Fruit fly (Drosophila melanogaster) whole organism, embryonic: Measurements from ENCODE around the gene CG42540.

ENCODE experiments used
- Awh ChIP-seq: fragments of 200-800 bp; sonication (Bioruptor generic); IDR thresholded peaks from 2 replicates; pipeline ENCODE4, ENCODE4 v1.3.6; 2022; ENCODE audit warnings: missing biosample characterization, missing genetic modification characterization
- BEAF-32 ChIP-seq: fragments of 200-800 bp; sonication (Bioruptor generic); optimal IDR thresholded peaks from 3 replicates; lab custom pipeline; 2017; ENCODE audit warnings: missing biosample characterization, missing genetic modification characterization, mild to moderate bottlenecking, moderate library complexity, missing genetic modification reagents
- Bgb ChIP-seq: fragments of 200-800 bp; sonication (Bioruptor generic); IDR thresholded peaks from 2 replicates; pipeline ENCODE4 v1.3.6; 2022; ENCODE audit warnings: missing biosample characterization, missing genetic modification characterization; ENCODE audit not compliant: partially characterized antibody
- CG12155 ChIP-seq: fragments of 200-800 bp; sonication (Bioruptor generic); optimal IDR thresholded peaks from 3 replicates; lab custom pipeline; 2016; ENCODE audit warnings: missing biosample characterization, missing genetic modification characterization
- CG13775 ChIP-seq: fragments of 200-800 bp; sonication (Bioruptor generic); optimal IDR thresholded peaks from 3 replicates; lab custom pipeline; 2017; ENCODE audit warnings: missing biosample characterization, mild to moderate bottlenecking, missing genetic modification characterization
- CG16779 ChIP-seq: fragments of 200-800 bp; sonication (Bioruptor generic); IDR thresholded peaks from 2 replicates; pipeline ENCODE4 v1.3.6; 2022; ENCODE audit warnings: missing biosample characterization, missing genetic modification characterization
- CG17912 ChIP-seq: fragments of 200-800 bp; sonication (Bioruptor generic); optimal IDR thresholded peaks from 2 replicates; lab custom pipeline; 2018; ENCODE audit warnings: missing biosample characterization, mild to moderate bottlenecking, missing genetic modification characterization
- CG2202 ChIP-seq: fragments of 200-800 bp; sonication (Bioruptor generic); optimal IDR thresholded peaks from 2 replicates; lab custom pipeline; 2018; ENCODE audit warnings: missing biosample characterization, mild to moderate bottlenecking, missing genetic modification characterization
- CG30020 ChIP-seq: fragments of 200-800 bp; optimal IDR thresholded peaks from 2 replicates; lab custom pipeline; 2019; ENCODE audit warnings: missing biosample characterization, mild to moderate bottlenecking, missing genetic modification characterization, moderate library complexity
- CG3838 ChIP-seq: fragments of 200-800 bp; sonication (Bioruptor generic); optimal IDR thresholded peaks from 3 replicates; lab custom pipeline; 2016; ENCODE audit warnings: missing biosample characterization, missing genetic modification characterization
- CG8478 ChIP-seq: fragments of >200 bp; optimal IDR thresholded peaks from 2 replicates; lab custom pipeline; 2018
- D ChIP-seq, 2 experiments: fragments of 200-800 bp in 1 of 2; fragments of >200 bp in 1 of 2; sonication (Bioruptor generic) in 1 of 2; optimal IDR thresholded peaks; 2 replicates in 1 of 2; 3 replicates in 1 of 2; lab custom pipeline; 2017; ENCODE audit warnings: mild to moderate bottlenecking in 1 of 2, missing biosample characterization in 1 of 2, missing genetic modification characterization in 1 of 2, missing genetic modification reagents in 1 of 2
- Deaf1 ChIP-seq: fragments of 200-800 bp; optimal IDR thresholded peaks from 3 replicates; lab custom pipeline; 2019; ENCODE audit warnings: missing biosample characterization, mild to moderate bottlenecking, missing genetic modification characterization, moderate library complexity
- Dfd ChIP-seq, 2 experiments: fragments of >200 bp; optimal IDR thresholded peaks; 2 replicates each; lab custom pipeline; 2017; ENCODE audit warnings: missing biosample characterization in 2 of 2, missing genetic modification characterization in 2 of 2
- Ets65A ChIP-seq: fragments of 200-800 bp; sonication (Bioruptor generic); peaks from one replicate; lab custom pipeline; 2016; ENCODE audit warnings: missing biosample characterization, missing genetic modification characterization
- Hr39 ChIP-seq: fragments of >200 bp; optimal IDR thresholded peaks from 2 replicates; lab custom pipeline; 2017
- Jarid2 ChIP-seq: fragments of 200-800 bp; sonication (Bioruptor generic); optimal IDR thresholded peaks from 3 replicates; lab custom pipeline; 2017; ENCODE audit warnings: mild to moderate bottlenecking, missing biosample characterization, missing genetic modification reagents, missing genetic modification characterization
- Kr ChIP-seq: fragments of 200-800 bp; sonication (Bioruptor generic); optimal IDR thresholded peaks from 2 replicates; lab custom pipeline; 2017; ENCODE audit warnings: missing biosample characterization, mild to moderate bottlenecking, missing genetic modification characterization
- MTF-1 ChIP-seq: fragments of 200-800 bp; sonication (Bioruptor generic); optimal IDR thresholded peaks from 2 replicates; lab custom pipeline; 2018; ENCODE audit warnings: missing biosample characterization, mild to moderate bottlenecking, missing genetic modification characterization, borderline replicate concordance
- NC2β ChIP-seq: fragments of 200-800 bp; sonication (Bioruptor generic); optimal IDR thresholded peaks from 2 replicates; lab custom pipeline; 2016; ENCODE audit warnings: missing biosample characterization, missing genetic modification characterization
- Taf1 ChIP-seq: fragments of 200-800 bp; sonication (Bioruptor generic); IDR thresholded peaks from 2 replicates; pipeline ENCODE4 v1.3.6; 2022; ENCODE audit warnings: missing biosample characterization, missing genetic modification characterization
- ac ChIP-seq: fragments of 200-800 bp; sonication (Bioruptor generic); optimal IDR thresholded peaks from 3 replicates; lab custom pipeline; 2017; ENCODE audit warnings: missing biosample characterization, mild to moderate bottlenecking, missing genetic modification characterization
- ap ChIP-seq: fragments of 200-800 bp; sonication (Bioruptor generic); IDR thresholded peaks from 2 replicates; pipeline ENCODE4 v1.3.6; 2022; ENCODE audit warnings: missing biosample characterization, missing genetic modification characterization
- caup ChIP-seq: fragments of 200-800 bp; sonication (Bioruptor generic); optimal IDR thresholded peaks from 3 replicates; lab custom pipeline; 2017; ENCODE audit warnings: missing biosample characterization, mild to moderate bottlenecking, missing genetic modification characterization, moderate library complexity; ENCODE audit not compliant: severe bottlenecking
- crc ChIP-seq: fragments of 200-800 bp; sonication (Bioruptor generic); optimal IDR thresholded peaks from 2 replicates; lab custom pipeline; 2016; ENCODE audit warnings: missing biosample characterization, missing genetic modification characterization
- cwo ChIP-seq: fragments of 200-800 bp; sonication (Bioruptor generic); optimal IDR thresholded peaks from 3 replicates; lab custom pipeline; 2017; ENCODE audit warnings: missing biosample characterization, missing genetic modification characterization, mild to moderate bottlenecking, moderate library complexity, missing genetic modification reagents
- exex ChIP-seq: fragments of 200-800 bp; sonication (Bioruptor generic); optimal IDR thresholded peaks from 4 replicates; lab custom pipeline; 2018; ENCODE audit warnings: missing biosample characterization, mild to moderate bottlenecking, missing genetic modification characterization, moderate library complexity
- gfzf ChIP-seq: fragments of 200-800 bp; sonication (Bioruptor generic); optimal IDR thresholded peaks from 2 replicates; lab custom pipeline; 2016; ENCODE audit warnings: missing biosample characterization, mild to moderate bottlenecking, missing genetic modification characterization, moderate library complexity
- nau ChIP-seq: fragments of 200-800 bp; sonication (Bioruptor generic); optimal IDR thresholded peaks from 3 replicates; lab custom pipeline; 2017; ENCODE audit warnings: missing biosample characterization, mild to moderate bottlenecking, missing genetic modification characterization, missing genetic modification reagents
- onecut ChIP-seq: fragments of 200-800 bp; sonication (Bioruptor generic); IDR thresholded peaks from 2 replicates; pipeline ENCODE4 v1.3.6; 2022; ENCODE audit warnings: missing biosample characterization, missing genetic modification characterization
- pros ChIP-seq: fragments of 200-800 bp; sonication (Bioruptor generic); optimal IDR thresholded peaks from 3 replicates; lab custom pipeline; 2019; ENCODE audit warnings: missing biosample characterization, mild to moderate bottlenecking, missing genetic modification characterization, moderate library complexity
- scrt ChIP-seq: fragments of 200-800 bp; sonication (Bioruptor generic); optimal IDR thresholded peaks from 2 replicates; lab custom pipeline; 2018; ENCODE audit warnings: missing biosample characterization, mild to moderate bottlenecking, missing genetic modification characterization, moderate library complexity
- seq ChIP-seq: fragments of 200-800 bp; sonication (Bioruptor generic); IDR thresholded peaks from 2 replicates; pipeline ENCODE4 v1.3.6; 2022; ENCODE audit warnings: missing biosample characterization, missing genetic modification characterization
- stc ChIP-seq: fragments of 200-800 bp; sonication (Bioruptor generic); IDR thresholded peaks from 2 replicates; pipeline ENCODE4 v1.3.6; 2022; ENCODE audit warnings: missing biosample characterization, missing genetic modification characterization
- twi ChIP-seq: fragments of 200-800 bp; optimal IDR thresholded peaks from 2 replicates; lab custom pipeline; 2019; ENCODE audit warnings: missing biosample characterization, mild to moderate bottlenecking, missing genetic modification characterization, moderate library complexity
- zen ChIP-seq: fragments of 200-800 bp; sonication (Bioruptor generic); optimal IDR thresholded peaks from 3 replicates; lab custom pipeline; 2018; ENCODE audit warnings: missing biosample characterization, mild to moderate bottlenecking, missing genetic modification characterization, moderate library complexity

The CG42540 gene

dm6 chr3L:4574439-4574838 lies 18.6 kb downstream of the CG42540 start (continued):
- TF ChIP-seq CG2202 (no peak), Deaf1 (tag; lab: Kevin White, UChicago) (peak; percentile 87), CG3838 (no peak)

- peak; percentile 27 for TF ChIP-seq Hr39 (lab: Kevin White, UChicago)
- no peak for TF ChIP-seq NC2β (GFP tag; lab: Kevin White, UChicago)
- TF ChIP-seq crc = no peak
- TF ChIP-seq CG30020 = no peak
- TF ChIP-seq gfzf (GFP tag; lab: Kevin White, UChicago) = no peak
- TF ChIP-seq Taf1 (GFP tag; lab: Robert Waterston, UW) = no peak
- TF ChIP-seq Kr (GFP tag; lab: Kevin White, UChicago) = no peak
- peak; percentile 78 for TF ChIP-seq Ets65A
- no peak for TF ChIP-seq CG17912 (GFP tag; lab: Kevin White, UChicago)
- TF ChIP-seq seq (GFP tag; lab: Robert Waterston, UW) = no peak
- peak; percentile 19 for TF ChIP-seq CG8478
- no peak for TF ChIP-seq Jarid2
- no peak for TF ChIP-seq stc (GFP tag; lab: Robert Waterston, UW)
- TF ChIP-seq CG3838 = no peak
Observed at dm6 chr3L:4575392-4575791, 19.5 kb downstream of the CG42540 start.

dm6 chr3L:4590051-4590450 lies 34.2 kb downstream of the CG42540 start:
- TF ChIP-seq CG16779 (GFP tag; lab: Robert Waterston, UW) = no peak
- peak in 1 of 2 experiments; percentile 36 for TF ChIP-seq Dfd (GFP tag; optimal IDR thresholded peaks at IDR 0.05; lab: Kevin White, UChicago)

- TF ChIP-seq CG12155 (GFP tag; lab: Kevin White, UChicago) (no peak), caup (GFP tag; lab: Kevin White, UChicago) (no peak), ac (GFP tag; lab: Kevin White, UChicago) (peak; percentile 5), zen (tag; lab: Kevin White, UChicago) (peak; percentile 13), Awh (GFP tag; lab: Robert Waterston, UW) (no peak), twi (tag; lab: Kevin White, UChicago) (peak; percentile 67), D (optimal IDR thresholded peaks at IDR 0.05; lab: Kevin White, UChicago) (peak; percentile 97), D (GFP tag; optimal IDR thresholded peaks at IDR 0.05; lab: Kevin White, UChicago) (no peak), CG13775 (GFP tag; lab: Kevin White, UChicago) (peak; percentile 22), pros (GFP tag; lab: Kevin White, UChicago) (peak; percentile 39), BEAF-32 (GFP tag; lab: Kevin White, UChicago) (no peak), ap (no peak), MTF-1 (GFP tag; lab: Kevin White, UChicago) (no peak), nau (no peak)
Observed at dm6 chr3L:4599747-4600146, 43.9 kb downstream of the CG42540 start.

- peak; percentile 60 for TF ChIP-seq onecut (GFP tag; lab: Robert Waterston, UW)
- TF ChIP-seq Bgb (GFP tag; lab: Robert Waterston, UW) = no peak
- TF ChIP-seq scrt (GFP tag; lab: Kevin White, UChicago) = peak; percentile 20
- peak; percentile 14 for TF ChIP-seq cwo (GFP tag; lab: Kevin White, UChicago)
- peak; percentile 3 for TF ChIP-seq exex (tag; lab: Kevin White, UChicago)
Observed at dm6 chr3L:4602333-4602732, 46.4 kb downstream of the CG42540 start.
